Fruit fly (Drosophila melanogaster) whole organism, embryonic: Measurements from ENCODE around the gene CG13843.
A peak's percentile ranks its signal among the peaks of the same experiment; 100 is the strongest.

Experiments used
- CG10431 ChIP-seq: fragments of 200-800 bp; sonication (Bioruptor generic); optimal IDR thresholded peaks from 3 replicates; lab custom pipeline; 2018; ENCODE audit warnings: missing biosample characterization, mild to moderate bottlenecking, missing genetic modification characterization
- CG11093 ChIP-seq: fragments of 200-800 bp; sonication (Bioruptor generic); IDR thresholded peaks from 3 replicates; pipeline ENCODE4 v1.3.6; 2022; ENCODE audit warnings: missing biosample characterization, missing genetic modification characterization
- CG12236 ChIP-seq: fragments of 200-800 bp; sonication (Bioruptor generic); optimal IDR thresholded peaks from 2 replicates; lab custom pipeline; 2016; ENCODE audit warnings: missing biosample characterization, missing genetic modification characterization
- CG13424 ChIP-seq: fragments of 200-800 bp; sonication (Bioruptor generic); optimal IDR thresholded peaks from 2 replicates; lab custom pipeline; 2019; ENCODE audit warnings: missing biosample characterization, mild to moderate bottlenecking, missing genetic modification characterization, moderate library complexity
- CG15269 ChIP-seq: fragments of 200-800 bp; sonication (Bioruptor generic); optimal IDR thresholded peaks from 2 replicates; lab custom pipeline; 2018; ENCODE audit warnings: missing biosample characterization, mild to moderate bottlenecking, missing genetic modification characterization, moderate library complexity
- CG1529 ChIP-seq: fragments of 200-800 bp; sonication (Bioruptor generic); optimal IDR thresholded peaks from 3 replicates; lab custom pipeline; 2018; ENCODE audit warnings: missing biosample characterization, missing genetic modification characterization
- CG15514 ChIP-seq: fragments of 200-800 bp; sonication (Bioruptor generic); optimal IDR thresholded peaks from 3 replicates; lab custom pipeline; 2017; ENCODE audit warnings: missing biosample characterization, missing genetic modification characterization, mild to moderate bottlenecking, moderate library complexity, missing genetic modification reagents
- CG15601 ChIP-seq: fragments of 200-800 bp; sonication (Bioruptor generic); optimal IDR thresholded peaks from 3 replicates; lab custom pipeline; 2019; ENCODE audit warnings: missing biosample characterization, mild to moderate bottlenecking, missing genetic modification characterization, moderate library complexity
- CG17568 ChIP-seq: fragments of 200-800 bp; sonication (Bioruptor generic); optimal IDR thresholded peaks from 2 replicates; lab custom pipeline; 2018; ENCODE audit warnings: missing biosample characterization, mild to moderate bottlenecking, missing genetic modification characterization, moderate library complexity
- CG18599 ChIP-seq: fragments of 200-800 bp; sonication (Bioruptor generic); optimal IDR thresholded peaks from 3 replicates; lab custom pipeline; 2017; ENCODE audit warnings: missing biosample characterization, missing genetic modification characterization, mild to moderate bottlenecking, moderate library complexity, missing genetic modification reagents
- CG2120 ChIP-seq: fragments of 200-800 bp; sonication (Bioruptor generic); optimal IDR thresholded peaks from 3 replicates; lab custom pipeline; 2016; ENCODE audit warnings: missing biosample characterization, missing genetic modification characterization
- CG2678 ChIP-seq: fragments of 200-800 bp; sonication (Bioruptor generic); optimal IDR thresholded peaks from 3 replicates; lab custom pipeline; 2019; ENCODE audit warnings: missing biosample characterization, mild to moderate bottlenecking, missing genetic modification characterization, moderate library complexity
- CG2875 ChIP-seq: fragments of 200-800 bp; sonication (Bioruptor generic); optimal IDR thresholded peaks from 2 replicates; lab custom pipeline; 2017; ENCODE audit warnings: missing biosample characterization, mild to moderate bottlenecking, missing genetic modification characterization, missing genetic modification reagents
- CG31365 ChIP-seq: fragments of 200-800 bp; sonication (Bioruptor generic); optimal IDR thresholded peaks from 2 replicates; lab custom pipeline; 2018; ENCODE audit warnings: missing biosample characterization, mild to moderate bottlenecking, missing genetic modification characterization
- CG31441 ChIP-seq: fragments of 200-800 bp; sonication (Bioruptor generic); IDR thresholded peaks from 2 replicates; pipeline ENCODE4 v1.3.6; 2022; ENCODE audit warnings: missing biosample characterization, missing genetic modification characterization
- CG3407 ChIP-seq: fragments of 200-800 bp; sonication (Bioruptor generic); optimal IDR thresholded peaks from 2 replicates; lab custom pipeline; 2018; ENCODE audit warnings: missing biosample characterization, mild to moderate bottlenecking, missing genetic modification characterization
- CG4707 ChIP-seq: fragments of 200-800 bp; sonication (Bioruptor generic); optimal IDR thresholded peaks from 2 replicates; lab custom pipeline; 2018; ENCODE audit warnings: missing biosample characterization, mild to moderate bottlenecking, missing genetic modification characterization, moderate library complexity
- CG5180 ChIP-seq: fragments of 200-800 bp; sonication (Bioruptor generic); optimal IDR thresholded peaks from 3 replicates; lab custom pipeline; 2017; ENCODE audit warnings: missing biosample characterization, missing genetic modification characterization, mild to moderate bottlenecking, moderate library complexity, missing genetic modification reagents
- CG6175 ChIP-seq: fragments of 200-800 bp; sonication (Bioruptor generic); IDR thresholded peaks from 3 replicates; pipeline ENCODE4 v1.3.6; 2022; ENCODE audit warnings: missing biosample characterization, missing genetic modification characterization
- CG7987 ChIP-seq: fragments of 200-800 bp; sonication (Bioruptor generic); optimal IDR thresholded peaks from 2 replicates; lab custom pipeline; 2018; ENCODE audit warnings: missing biosample characterization, mild to moderate bottlenecking, missing genetic modification characterization, moderate library complexity
- Camta ChIP-seq: fragments of 200-800 bp; sonication (Bioruptor generic); optimal IDR thresholded peaks from 2 replicates; lab custom pipeline; 2016; ENCODE audit warnings: missing biosample characterization, missing genetic modification characterization
- Dp ChIP-seq: fragments of 200-800 bp; sonication (Bioruptor generic); optimal IDR thresholded peaks from 2 replicates; lab custom pipeline; 2018; ENCODE audit warnings: missing biosample characterization, mild to moderate bottlenecking, missing genetic modification characterization, moderate library complexity
- Drgx ChIP-seq: fragments of 200-800 bp; sonication (Bioruptor generic); IDR thresholded peaks from 2 replicates; pipeline ENCODE4 v1.3.6; 2022; ENCODE audit warnings: missing biosample characterization, missing genetic modification characterization
- Fer1 ChIP-seq: fragments of 200-800 bp; sonication (Bioruptor generic); optimal IDR thresholded peaks from 2 replicates; lab custom pipeline; 2017; ENCODE audit warnings: missing biosample characterization, mild to moderate bottlenecking, missing genetic modification characterization
- Hey ChIP-seq: fragments of 200-800 bp; sonication (Bioruptor generic); optimal IDR thresholded peaks from 3 replicates; lab custom pipeline; 2018; ENCODE audit warnings: missing biosample characterization, mild to moderate bottlenecking, missing genetic modification characterization
- HmgZ ChIP-seq: fragments of 200-800 bp; sonication (Bioruptor generic); optimal IDR thresholded peaks from 2 replicates; lab custom pipeline; 2018; ENCODE audit warnings: missing biosample characterization, mild to moderate bottlenecking, missing genetic modification characterization
- PHDP ChIP-seq: fragments of 200-800 bp; sonication (Bioruptor generic); optimal IDR thresholded peaks from 3 replicates; lab custom pipeline; 2018; ENCODE audit warnings: missing biosample characterization, mild to moderate bottlenecking, missing genetic modification characterization, moderate library complexity
- Sox100B ChIP-seq: fragments of 200-800 bp; sonication (Bioruptor generic); optimal IDR thresholded peaks from 3 replicates; lab custom pipeline; 2018; ENCODE audit warnings: missing biosample characterization, mild to moderate bottlenecking, missing genetic modification characterization
- Vsx1 ChIP-seq: fragments of 200-800 bp; sonication (Bioruptor generic); optimal IDR thresholded peaks from 2 replicates; lab custom pipeline; 2017; ENCODE audit warnings: missing biosample characterization, mild to moderate bottlenecking, missing genetic modification characterization, missing genetic modification reagents
- cwo ChIP-seq: fragments of 200-800 bp; sonication (Bioruptor generic); optimal IDR thresholded peaks from 3 replicates; lab custom pipeline; 2017; ENCODE audit warnings: missing biosample characterization, missing genetic modification characterization, mild to moderate bottlenecking, moderate library complexity, missing genetic modification reagents
- exex ChIP-seq: fragments of 200-800 bp; sonication (Bioruptor generic); optimal IDR thresholded peaks from 4 replicates; lab custom pipeline; 2018; ENCODE audit warnings: missing biosample characterization, mild to moderate bottlenecking, missing genetic modification characterization, moderate library complexity
- fd102C ChIP-seq: fragments of 200-800 bp; sonication (Bioruptor generic); optimal IDR thresholded peaks from 2 replicates; lab custom pipeline; 2018; ENCODE audit warnings: missing biosample characterization, mild to moderate bottlenecking, missing genetic modification characterization, moderate library complexity
- gem ChIP-seq: fragments of 200-800 bp; sonication (Bioruptor generic); optimal IDR thresholded peaks from 2 replicates; lab custom pipeline; 2019; ENCODE audit warnings: missing biosample characterization, mild to moderate bottlenecking, missing genetic modification characterization, moderate library complexity
- grn ChIP-seq: fragments of 200-800 bp; sonication (Bioruptor generic); optimal IDR thresholded peaks from 3 replicates; lab custom pipeline; 2017; ENCODE audit warnings: missing biosample characterization, missing genetic modification characterization
- gsb-n ChIP-seq: fragments of 200-800 bp; sonication (Bioruptor generic); optimal IDR thresholded peaks from 3 replicates; lab custom pipeline; 2018; ENCODE audit warnings: missing biosample characterization, mild to moderate bottlenecking, missing genetic modification characterization
- nau ChIP-seq: fragments of 200-800 bp; sonication (Bioruptor generic); optimal IDR thresholded peaks from 3 replicates; lab custom pipeline; 2017; ENCODE audit warnings: missing biosample characterization, mild to moderate bottlenecking, missing genetic modification characterization, missing genetic modification reagents
- odd ChIP-seq: fragments of 200-800 bp; sonication (Bioruptor generic); optimal IDR thresholded peaks from 2 replicates; lab custom pipeline; 2017; ENCODE audit warnings: missing biosample characterization, mild to moderate bottlenecking, missing genetic modification characterization
- org-1 ChIP-seq: fragments of 200-800 bp; sonication (Bioruptor generic); optimal IDR thresholded peaks from 2 replicates; lab custom pipeline; 2017; ENCODE audit warnings: missing biosample characterization, missing genetic modification characterization
- pan ChIP-seq, 4 experiments: fragments of >200 bp in 3 of 4; fragments of 200-800 bp in 1 of 4; sonication (Bioruptor generic) in 1 of 4; optimal IDR thresholded peaks in 3 of 4; IDR thresholded peaks in 1 of 4; 2 replicates each; pipeline versions ENCODE4 v1.3.6 to Lab custom; 2017 to 2022; ENCODE audit warnings: missing biosample characterization in 2 of 4, missing genetic modification characterization in 2 of 4, mixed read lengths in 1 of 4
- psq ChIP-seq: fragments of 200-800 bp; sonication (Bioruptor generic); optimal IDR thresholded peaks from 2 replicates; lab custom pipeline; 2017; ENCODE audit warnings: missing biosample characterization, missing genetic modification characterization
- ranshi ChIP-seq: fragments of 200-800 bp; sonication (Bioruptor generic); IDR thresholded peaks from 2 replicates; pipeline ENCODE4 v1.3.6; 2022; ENCODE audit warnings: missing biosample characterization, missing genetic modification characterization
- salm ChIP-seq: fragments of 200-800 bp; sonication (Bioruptor generic); optimal IDR thresholded peaks from 2 replicates; lab custom pipeline; 2018; ENCODE audit warnings: missing biosample characterization, mild to moderate bottlenecking, missing genetic modification characterization
- sens ChIP-seq: fragments of 200-800 bp; sonication (Bioruptor generic); peaks from one replicate; lab custom pipeline; 2016; ENCODE audit warnings: missing biosample characterization, missing genetic modification characterization
- slbo ChIP-seq: fragments of 200-800 bp; sonication (Bioruptor generic); IDR thresholded peaks from 2 replicates; pipeline ENCODE4 v1.3.6; 2022; ENCODE audit warnings: missing biosample characterization, missing genetic modification characterization
- sqz ChIP-seq: fragments of 200-800 bp; sonication (Bioruptor generic); optimal IDR thresholded peaks from 3 replicates; lab custom pipeline; 2018; ENCODE audit warnings: missing biosample characterization, mild to moderate bottlenecking, missing genetic modification characterization
- sug ChIP-seq: fragments of 200-800 bp; optimal IDR thresholded peaks from 2 replicates; lab custom pipeline; 2019; ENCODE audit warnings: missing biosample characterization, mild to moderate bottlenecking, missing genetic modification characterization, moderate library complexity
- twi ChIP-seq: fragments of 200-800 bp; optimal IDR thresholded peaks from 2 replicates; lab custom pipeline; 2019; ENCODE audit warnings: missing biosample characterization, mild to moderate bottlenecking, missing genetic modification characterization, moderate library complexity
- wek ChIP-seq: fragments of 200-800 bp; sonication (Bioruptor generic); optimal IDR thresholded peaks from 3 replicates; lab custom pipeline; 2018; ENCODE audit warnings: missing biosample characterization, mild to moderate bottlenecking, missing genetic modification characterization, moderate library complexity
- zf30C ChIP-seq: fragments of 200-800 bp; sonication (Bioruptor generic); optimal IDR thresholded peaks from 3 replicates; lab custom pipeline; 2018; ENCODE audit warnings: missing biosample characterization, mild to moderate bottlenecking, missing genetic modification characterization

Gene CG13843

dm6 chr3R:22631156-22631555 is 21.9 kb downstream of the CG13843 start (continued):
- peak; percentile 34 for TF ChIP-seq cwo (GFP tag; lab: Kevin White, UChicago)
- peak; percentile 47 for TF ChIP-seq PHDP (tag; lab: Kevin White, UChicago)
- peak; percentile 8 for TF ChIP-seq CG13424 (tag; lab: Kevin White, UChicago)
- no peak for TF ChIP-seq gsb-n (tag; lab: Kevin White, UChicago)
- TF ChIP-seq ranshi (GFP tag; lab: Robert Waterston, UW): no peak; the same call in 1 of the 2 replicates
- TF ChIP-seq CG12236 (GFP tag; lab: Kevin White, UChicago): no peak
- TF ChIP-seq CG11093 (GFP tag; lab: Robert Waterston, UW): no peak
- TF ChIP-seq CG15514 (GFP tag; lab: Kevin White, UChicago): no peak
- TF ChIP-seq CG18599: peak; percentile 46
- TF ChIP-seq nau (GFP tag; lab: Kevin White, UChicago): peak; percentile 8
- peak; percentile 29 for TF ChIP-seq org-1 (GFP tag; lab: Kevin White, UChicago)
- TF ChIP-seq exex (tag; lab: Kevin White, UChicago): peak; percentile 51
- TF ChIP-seq CG10431: no peak
- TF ChIP-seq odd (GFP tag; lab: Kevin White, UChicago): peak; percentile 21
- no peak for TF ChIP-seq pan (optimal IDR thresholded peaks at IDR 0.05; lab: Kevin White, UChicago)
- peak in 1 of 2 experiments; percentile 24 for TF ChIP-seq pan (GFP tag; optimal IDR thresholded peaks at IDR 0.05 in 1 of 2, IDR thresholded peaks at IDR 0.05 in 1 of 2)
- no peak for TF ChIP-seq CG31441 (GFP tag; lab: Robert Waterston, UW)
- TF ChIP-seq CG5180 (GFP tag; lab: Kevin White, UChicago): peak; percentile 5
- peak; percentile 18 for TF ChIP-seq Fer1 (GFP tag; lab: Kevin White, UChicago)
- 0 out of 2 replicates have a peak, but pooled peaks have one; percentile 2 for TF ChIP-seq slbo (GFP tag; lab: Robert Waterston, UW)
- peak; percentile 25 for TF ChIP-seq CG2875
- peak; percentile 15 for TF ChIP-seq CG15269
- TF ChIP-seq CG31365: peak; percentile 8
- peak; percentile 39 for TF ChIP-seq Vsx1 (GFP tag; lab: Kevin White, UChicago)
- TF ChIP-seq sqz: peak; percentile 9
- no peak for TF ChIP-seq psq (GFP tag; lab: Kevin White, UChicago)
- peak; percentile 36 for TF ChIP-seq salm (tag; lab: Kevin White, UChicago)
- peak; percentile 58 for TF ChIP-seq wek
- peak; percentile 10 for TF ChIP-seq gem (tag; lab: Kevin White, UChicago)
- TF ChIP-seq HmgZ (tag; lab: Kevin White, UChicago): peak; percentile 32
- TF ChIP-seq Dp (GFP tag; lab: Kevin White, UChicago): no peak
- TF ChIP-seq CG2678: peak; percentile 22
- TF ChIP-seq fd102C (GFP tag; lab: Kevin White, UChicago): no peak
- TF ChIP-seq Sox100B: peak; percentile 16
- peak; percentile 52 for TF ChIP-seq CG17568 (GFP tag; lab: Kevin White, UChicago)
- no peak for TF ChIP-seq CG6175 (GFP tag; lab: Robert Waterston, UW)
- peak; percentile 19 for TF ChIP-seq CG15601 (tag; lab: Kevin White, UChicago)
- TF ChIP-seq Camta (GFP tag; lab: Kevin White, UChicago): peak; percentile 23
- TF ChIP-seq zf30C (GFP tag; lab: Kevin White, UChicago): no peak
- TF ChIP-seq CG1529 (GFP tag; lab: Kevin White, UChicago): peak; percentile 19
- peak; percentile 15 for TF ChIP-seq CG3407 (GFP tag; lab: Kevin White, UChicago)
- TF ChIP-seq Hey: peak; percentile 44
- TF ChIP-seq sens: peak; percentile 52
- TF ChIP-seq sug (tag; lab: Kevin White, UChicago): peak; percentile 53
- TF ChIP-seq CG2120 (GFP tag; lab: Kevin White, UChicago): peak; percentile 11
- peak; percentile 37 for TF ChIP-seq CG7987 (GFP tag; lab: Kevin White, UChicago)
- TF ChIP-seq CG4707: peak; percentile 35
- no peak for TF ChIP-seq Drgx (GFP tag; lab: Robert Waterston, UW)
- peak; percentile 4 for TF ChIP-seq twi (tag; lab: Kevin White, UChicago)
- TF ChIP-seq grn (GFP tag; lab: Kevin White, UChicago): peak; percentile 75
